Worm (Caenorhabditis elegans): Measurements from ENCODE around the gene srx-32.
A peak's percentile ranks its signal among the peaks of the same experiment; 100 is the strongest.
"Not testable (repeated sequence)": the region's sequence is repeated elsewhere in the genome, so short reads cannot be mapped to it uniquely, and the experiment has no call there.

srx-32 gene

DNA sequence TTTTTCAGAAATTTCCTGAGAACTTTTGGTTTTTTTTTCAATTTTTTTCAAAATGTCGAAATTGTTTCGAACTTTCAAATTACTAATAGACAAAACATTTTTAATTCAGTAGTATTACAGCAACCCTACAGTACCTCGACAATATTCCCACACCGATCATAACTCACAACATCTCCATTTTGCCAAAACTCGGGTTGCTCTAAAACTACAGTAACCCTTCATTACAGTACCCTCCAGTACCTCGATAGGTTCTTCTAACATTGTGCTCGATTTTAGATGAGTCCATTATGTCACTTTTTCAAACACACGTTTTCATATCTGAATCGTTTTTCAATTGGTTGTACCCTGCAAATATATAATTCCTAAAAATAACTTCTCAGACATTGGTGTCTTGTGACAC is 28.5 kb upstream of the srx-32 start:
- TF ChIP-seq dpl-1 (GFP tag; optimal IDR thresholded peaks at IDR 0.05): no peak
- TF ChIP-seq blmp-1 (tag; optimal IDR thresholded peaks at IDR 0.05): no peak
- TF ChIP-seq unc-98 (GFP tag; IDR thresholded peaks at IDR 0.05): no peak
- no peak for TF ChIP-seq fos-1 (tag; optimal IDR thresholded peaks at IDR 0.05)
- no peak for TF ChIP-seq fkh-10 (GFP tag; optimal IDR thresholded peaks at IDR 0.05)
- TF ChIP-seq elt-3 (tag; optimal IDR thresholded peaks at IDR 0.05): no peak
- peak; percentile 52 for TF ChIP-seq nhr-85 (tag)
- TF ChIP-seq efl-1 (optimal IDR thresholded peaks at IDR 0.05): no peak
- peak in 1 of 2 experiments; percentile 56 for TF ChIP-seq efl-1 (GFP tag; optimal IDR thresholded peaks at IDR 0.05 in 1 of 2)
- no peak for TF ChIP-seq unc-130 (tag; optimal IDR thresholded peaks at IDR 0.05)
- TF ChIP-seq nhr-90 (tag; optimal IDR thresholded peaks at IDR 0.05; ENCODE audit: poor library complexity): no peak

DNA sequence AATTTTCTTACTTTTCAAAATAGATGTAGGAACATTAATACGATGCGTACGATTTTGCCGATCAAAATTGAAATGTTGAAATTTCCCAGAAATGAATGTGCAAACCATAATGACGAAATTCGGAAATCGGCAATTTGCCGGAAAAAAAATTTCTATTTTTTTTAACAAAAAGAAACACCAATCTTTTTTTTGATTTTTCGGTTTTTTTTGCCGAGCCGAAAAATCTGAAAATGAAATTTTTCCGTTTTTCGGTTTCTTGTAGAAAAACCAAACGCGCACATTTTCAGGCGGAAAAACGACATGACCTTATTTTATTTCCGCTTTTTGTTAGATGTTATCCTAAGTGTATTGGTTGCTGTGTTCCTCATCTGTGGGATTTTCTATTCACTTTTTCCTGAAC is 27.0 kb upstream of the srx-32 start, which contains the start of gene srbc-13:
srbc-13 (plus strand) TSS at position 301 of the 400 bp plus-strand sequence.
- TF ChIP-seq sox-4 (tag; optimal IDR thresholded peaks at IDR 0.05): no peak
- no peak for TF ChIP-seq ceh-90 (tag; optimal IDR thresholded peaks at IDR 0.05)
- no peak for TF ChIP-seq ets-5 (GFP tag; IDR thresholded peaks at IDR 0.05)
- TF ChIP-seq pag-3 (tag; optimal IDR thresholded peaks at IDR 0.05; ENCODE audit: borderline replicate concordance, insufficient read depth): no peak
- no peak for TF ChIP-seq ceh-63 (GFP tag; optimal IDR thresholded peaks at IDR 0.05)
- no peak for TF ChIP-seq nhr-85 (tag)
- no peak for TF ChIP-seq pax-3 (tag; optimal IDR thresholded peaks at IDR 0.05)
- no peak for TF ChIP-seq isw-1 (GFP tag; IDR thresholded peaks at IDR 0.05)
- TF ChIP-seq hlh-17 (GFP tag; optimal IDR thresholded peaks at IDR 0.05; ENCODE audit: borderline replicate concordance): no peak
- TF ChIP-seq fkh-4 (tag; optimal IDR thresholded peaks at IDR 0.05; ENCODE audit: borderline replicate concordance): no peak
- TF ChIP-seq fos-1 (tag; optimal IDR thresholded peaks at IDR 0.05): no peak
- no peak for TF ChIP-seq fkh-8 (tag; optimal IDR thresholded peaks at IDR 0.05)

DNA sequence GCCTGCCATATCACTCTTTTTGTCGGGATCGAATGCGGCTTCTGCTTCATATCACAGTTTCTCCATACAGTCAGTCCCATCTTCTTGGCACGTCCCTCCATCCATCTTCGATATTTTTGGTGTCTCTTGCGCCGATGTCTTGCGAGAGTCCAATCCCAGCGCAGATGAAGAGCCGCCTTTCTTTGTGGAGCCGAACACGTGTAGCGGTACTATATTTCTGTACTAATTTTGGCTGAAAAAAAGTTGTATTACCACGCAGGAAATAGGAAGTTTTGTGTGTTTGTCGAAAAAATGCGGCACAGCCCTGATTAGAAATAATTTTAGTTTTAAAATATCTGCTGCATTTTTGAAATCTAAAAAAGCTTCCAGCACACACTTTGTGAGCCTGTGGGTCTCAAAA is 22.6 kb upstream of the srx-32 start, which contains the start of gene K09C6.8:
K09C6.8 (minus strand) TSS at position 101 of the 400 bp plus-strand sequence.
- not testable (repeated sequence) for TF ChIP-seq C34B4.2, pax-3, xbp-1 (tag; optimal IDR thresholded peaks at IDR 0.05)

DNA sequence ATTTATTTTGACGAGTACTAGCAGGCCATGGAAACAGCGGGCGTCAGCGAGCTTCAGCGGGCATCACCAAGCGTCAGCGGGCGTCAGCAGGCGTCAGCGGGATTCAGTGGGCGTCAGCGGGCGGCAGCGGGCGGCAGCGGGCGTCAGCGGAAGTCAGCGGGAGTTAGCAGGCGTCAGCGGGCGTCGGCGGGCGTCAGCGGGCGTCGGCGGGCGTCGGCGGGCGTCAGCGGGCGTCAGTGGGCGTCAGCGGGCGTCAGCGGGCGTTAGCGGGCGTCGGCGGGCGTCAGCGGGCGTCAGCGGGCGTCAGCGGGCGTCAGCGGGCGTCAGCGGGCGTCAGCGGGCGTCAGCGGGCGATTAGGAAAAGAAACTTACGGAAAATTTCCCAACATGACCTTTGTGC is 22.1 kb upstream of the srx-32 start:
- peak; percentile 65 for TF ChIP-seq ceh-8 (GFP tag; optimal IDR thresholded peaks at IDR 0.05)
- no peak for TF ChIP-seq fos-1 (tag; optimal IDR thresholded peaks at IDR 0.05)
- TF ChIP-seq unc-30 (tag; optimal IDR thresholded peaks at IDR 0.05): no peak
- TF ChIP-seq tlp-1 (tag; optimal IDR thresholded peaks at IDR 0.05): no peak
- no peak for TF ChIP-seq unc-86 (tag; optimal IDR thresholded peaks at IDR 0.05)

DNA sequence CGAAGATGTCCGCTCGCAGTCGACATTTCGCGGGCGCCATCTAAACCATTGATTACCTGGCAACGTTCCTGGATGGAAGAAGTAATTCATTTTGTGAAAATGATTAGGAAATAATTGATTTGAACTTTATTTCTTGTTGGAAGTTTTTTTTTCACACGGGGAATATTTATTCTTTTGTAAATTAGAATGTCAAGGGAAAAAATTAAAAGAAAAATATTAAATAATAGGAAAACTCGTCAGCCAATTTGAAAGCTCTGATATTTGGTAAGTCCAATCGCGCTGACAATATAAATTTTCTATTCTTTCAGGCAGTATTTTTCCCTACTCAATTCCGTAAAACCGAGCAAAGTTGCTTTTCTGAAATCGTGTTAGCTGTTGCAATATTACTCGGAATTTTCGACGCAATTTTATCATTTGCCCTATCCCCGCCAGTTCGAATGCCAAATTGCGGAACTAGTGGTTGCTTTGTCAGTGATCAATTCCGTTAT is 18.5 kb upstream of the srx-32 start, which contains the start of the genes K09C6.7 and K09C6.10:
K09C6.7 (minus strand) TSS at position 101 of the 488 bp plus-strand sequence.
K09C6.10 (plus strand) TSS at position 438 of the 488 bp plus-strand sequence.
- not testable (repeated sequence) for TF ChIP-seq egl-27, hlh-4, swsn-7 (tag; optimal IDR thresholded peaks at IDR 0.05)

DNA sequence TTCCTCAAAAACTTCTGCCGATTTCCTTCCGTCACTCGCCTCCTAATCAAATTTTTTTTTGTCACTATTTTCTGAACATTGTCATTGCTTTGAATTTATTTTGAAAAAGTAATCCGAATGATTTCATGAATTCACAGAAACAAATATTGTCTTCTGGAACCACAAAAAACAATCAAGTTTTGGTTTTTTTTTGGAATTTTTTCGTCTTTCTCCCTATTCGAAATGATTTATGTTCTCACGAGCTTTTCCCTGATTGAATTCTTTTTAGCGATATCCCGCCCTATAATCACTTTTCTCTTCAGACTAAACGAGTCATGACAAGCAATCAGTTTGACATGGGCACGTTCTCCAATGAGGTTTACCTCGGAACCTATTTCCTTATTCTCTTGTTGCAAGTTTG is 12.8 kb upstream of the srx-32 start, which contains the start of gene F41H8.1:
F41H8.1 (plus strand) TSS at position 301 of the 400 bp plus-strand sequence.
- TF ChIP-seq nhr-71 (tag; optimal IDR thresholded peaks at IDR 0.05): no peak
- no peak for TF ChIP-seq vab-15 (tag; optimal IDR thresholded peaks at IDR 0.05)
- TF ChIP-seq pax-3 (tag; optimal IDR thresholded peaks at IDR 0.05): no peak
- TF ChIP-seq efl-1 (optimal IDR thresholded peaks at IDR 0.05): no peak
- no peak for TF ChIP-seq efl-1 (GFP tag; optimal IDR thresholded peaks at IDR 0.05 in 1 of 2)
- TF ChIP-seq egl-13 (tag; optimal IDR thresholded peaks at IDR 0.05): no peak
- TF ChIP-seq fos-1 (tag; optimal IDR thresholded peaks at IDR 0.05): no peak
- no peak for TF ChIP-seq mdl-1 (tag; optimal IDR thresholded peaks at IDR 0.05)

Measured in whole organism, L1 larva.